Worm (Caenorhabditis elegans) whole organism, L4 larva: ENCODE data around the gene ZK673.5.

ENCODE experiments used
- F10B5.3 ChIP-seq: sonication (generic microtip); optimal IDR thresholded peaks from 2 replicates; lab custom pipeline; 2016; ENCODE audit warnings: mild to moderate bottlenecking, missing genetic modification characterization, missing compliant biosample characterization
- F26F4.8 ChIP-seq: fragments of 200-800 bp; sonication (Bioruptor generic); conservative IDR thresholded peaks from 2 replicates; pipeline ENCODE4 v1.3.6; 2022; ENCODE audit warnings: missing genetic modification characterization, missing compliant biosample characterization
- T26A8.4 ChIP-seq: fragments of 200-800 bp; sonication (Bioruptor generic); IDR thresholded peaks from 2 replicates; pipeline ENCODE4 v1.3.6; 2022; ENCODE audit warnings: missing genetic modification characterization, missing compliant biosample characterization
- aha-1 ChIP-seq: fragments of 150-350 bp; peaks from one replicate; lab custom pipeline; 2014; ENCODE audit warnings: missing biosample characterization, missing genetic modification characterization
- arid-1 ChIP-seq: fragments of 200-800 bp; sonication (Bioruptor generic); conservative IDR thresholded peaks from 2 replicates; pipeline ENCODE4 v1.3.6; 2022; ENCODE audit warnings: missing genetic modification reagents, missing genetic modification characterization, missing compliant biosample characterization
- ces-1 ChIP-seq: fragments of 150-350 bp; sonication (generic microtip); optimal IDR thresholded peaks from 4 replicates; lab custom pipeline; 2014; ENCODE audit warnings: missing biosample characterization, missing genetic modification reagents, missing genetic modification characterization
- daf-12 ChIP-seq: fragments of 150-350 bp; optimal IDR thresholded peaks from 2 replicates; lab custom pipeline; 2014; ENCODE audit warnings: missing biosample characterization, missing genetic modification reagents, missing genetic modification characterization
- daf-16 ChIP-seq, 3 experiments: sonication (generic microtip); optimal IDR thresholded peaks; 2 replicates each; lab custom pipeline; 2016 to 2017; ENCODE audit warnings: missing genetic modification characterization in 3 of 3, missing genetic modification reagents in 3 of 3, mild to moderate bottlenecking in 2 of 3, missing compliant biosample characterization in 2 of 3, missing biosample characterization in 1 of 3, moderate library complexity in 1 of 3
- daf-19 ChIP-seq: fragments of 200-800 bp; sonication (Bioruptor generic); conservative IDR thresholded peaks from 2 replicates; pipeline ENCODE4 v1.3.6; 2022; ENCODE audit warnings: missing genetic modification characterization, missing compliant biosample characterization
- dmd-6 ChIP-seq: fragments of 200-800 bp; sonication (Bioruptor generic); IDR thresholded peaks from 2 replicates; pipeline ENCODE4 v1.3.6; 2022; ENCODE audit warnings: missing genetic modification reagents, missing genetic modification characterization, missing compliant biosample characterization
- dve-1 ChIP-seq: sonication (generic microtip); optimal IDR thresholded peaks from 2 replicates; lab custom pipeline; 2017; ENCODE audit warnings: antibody characterized with exemption, mild to moderate bottlenecking, missing genetic modification characterization, missing compliant biosample characterization; ENCODE audit not compliant: insufficient read depth
- hif-1 ChIP-seq, 2 experiments: sonication (generic microtip); optimal IDR thresholded peaks; 2 replicates each; lab custom pipeline; 2016 to 2017; ENCODE audit warnings: missing compliant biosample characterization in 2 of 2, missing genetic modification characterization in 2 of 2, missing genetic modification reagents in 2 of 2, missing genotype in 2 of 2, mild to moderate bottlenecking in 1 of 2
- hlh-11 ChIP-seq: fragments of 200-800 bp; sonication (Bioruptor generic); optimal IDR thresholded peaks from 2 replicates; lab custom pipeline; 2018; ENCODE audit warnings: mild to moderate bottlenecking, missing genetic modification characterization, missing compliant biosample characterization
- lin-1 ChIP-seq: fragments of 200-800 bp; sonication (Bioruptor generic); IDR thresholded peaks from 2 replicates; pipeline ENCODE4 v1.3.6; 2022; ENCODE audit warnings: missing genetic modification reagents, missing genetic modification characterization, missing compliant biosample characterization
- lin-15B ChIP-seq: fragments of 150-350 bp; sonication (generic microtip); optimal IDR thresholded peaks from 3 replicates; lab custom pipeline; 2014; ENCODE audit warnings: missing biosample characterization, missing genetic modification characterization
- madf-5 ChIP-seq, 2 experiments: fragments of 200-800 bp; sonication (Bioruptor generic); IDR thresholded peaks; 2 replicates each; pipeline ENCODE4 v1.3.6; 2022; ENCODE audit warnings: missing compliant biosample characterization in 2 of 2, missing genetic modification characterization in 2 of 2
- madf-9 ChIP-seq: fragments of 200-800 bp; sonication (Bioruptor generic); conservative IDR thresholded peaks from 2 replicates; pipeline ENCODE4 v1.3.6; 2022; ENCODE audit warnings: missing genetic modification reagents, missing genetic modification characterization, missing compliant biosample characterization
- mdl-1 ChIP-seq, 2 experiments: fragments of 150-350 bp in 1 of 2; sonication (generic microtip) in 1 of 2; optimal IDR thresholded peaks; 2 replicates each; lab custom pipeline; 2014 to 2017; ENCODE audit warnings: missing biosample characterization in 2 of 2, missing genetic modification characterization in 2 of 2
- mxl-3 ChIP-seq: fragments of 200-800 bp; sonication (Bioruptor generic); optimal IDR thresholded peaks from 2 replicates; lab custom pipeline; 2018; ENCODE audit warnings: mild to moderate bottlenecking, missing genetic modification characterization, missing compliant biosample characterization
- nhr-102 ChIP-seq: sonication (generic microtip); optimal IDR thresholded peaks from 2 replicates; lab custom pipeline; 2016; ENCODE audit warnings: mild to moderate bottlenecking, missing genetic modification characterization, moderate library complexity, missing compliant biosample characterization
- nhr-28 ChIP-seq: fragments of 150-350 bp; optimal IDR thresholded peaks from 2 replicates; lab custom pipeline; 2014; ENCODE audit warnings: missing biosample characterization, missing genetic modification characterization
- nhr-41 ChIP-seq: fragments of 200-800 bp; sonication (Bioruptor generic); IDR thresholded peaks from 2 replicates; pipeline ENCODE4 v1.3.6; 2022; ENCODE audit warnings: missing genetic modification reagents, missing genetic modification characterization, missing compliant biosample characterization
- nhr-76 ChIP-seq: fragments of 150-350 bp; optimal IDR thresholded peaks from 2 replicates; lab custom pipeline; 2014; ENCODE audit warnings: missing biosample characterization, missing genetic modification characterization
- nhr-77 ChIP-seq: fragments of 150-350 bp; optimal IDR thresholded peaks from 2 replicates; lab custom pipeline; 2014; ENCODE audit warnings: missing biosample characterization, missing genetic modification characterization
- pha-4 ChIP-seq, 2 experiments: fragments of 150-350 bp in 1 of 2; fragments of 200-800 bp in 1 of 2; sonication (Bioruptor generic) in 1 of 2; IDR thresholded peaks in 1 of 2; optimal IDR thresholded peaks in 1 of 2; 2 replicates each; pipeline versions ENCODE4 v1.3.6 to Lab custom; 2014 to 2022; ENCODE audit warnings: missing genetic modification characterization in 2 of 2, missing genetic modification reagents in 2 of 2, missing biosample characterization in 1 of 2, missing compliant biosample characterization in 1 of 2
- php-3 ChIP-seq: fragments of 200-800 bp; sonication (Bioruptor generic); IDR thresholded peaks from 2 replicates; pipeline ENCODE4 v1.3.6; 2022; ENCODE audit warnings: missing genetic modification reagents, missing genetic modification characterization, missing compliant biosample characterization
- pqm-1 ChIP-seq: sonication (generic microtip); optimal IDR thresholded peaks from 2 replicates; lab custom pipeline; 2017; ENCODE audit warnings: missing biosample characterization, missing genetic modification characterization
- rbr-2 ChIP-seq: sonication (generic microtip); optimal IDR thresholded peaks from 2 replicates; lab custom pipeline; 2016; ENCODE audit warnings: missing genotype, missing genetic modification characterization, missing compliant biosample characterization
- saeg-2 ChIP-seq: fragments of 200-800 bp; sonication (Bioruptor generic); IDR thresholded peaks from 2 replicates; pipeline ENCODE4 v1.3.6; 2022; ENCODE audit warnings: missing genetic modification reagents, missing genetic modification characterization, missing compliant biosample characterization
- skn-1 ChIP-seq: fragments of 150-350 bp; optimal IDR thresholded peaks from 2 replicates; lab custom pipeline; 2014; ENCODE audit warnings: missing biosample characterization, missing genetic modification characterization
- snpc-1.2 ChIP-seq: fragments of 200-800 bp; sonication (Bioruptor generic); IDR thresholded peaks from 2 replicates; pipeline ENCODE4 v1.3.6; 2022; ENCODE audit warnings: missing genetic modification reagents, missing genetic modification characterization, missing compliant biosample characterization
- snpc-4 ChIP-seq: fragments of 150-350 bp; optimal IDR thresholded peaks from 2 replicates; lab custom pipeline; 2014; ENCODE audit warnings: missing biosample characterization, missing genetic modification characterization
- tra-1 ChIP-seq: fragments of 200-800 bp; sonication (Bioruptor generic); IDR thresholded peaks from 2 replicates; pipeline ENCODE4 v1.3.6; 2022; ENCODE audit warnings: missing genetic modification reagents, missing genetic modification characterization, missing compliant biosample characterization
- unc-130 ChIP-seq: sonication (generic microtip); optimal IDR thresholded peaks from 2 replicates; lab custom pipeline; 2016; ENCODE audit warnings: missing genetic modification reagents, missing genetic modification characterization, missing compliant biosample characterization
- unc-62 ChIP-seq, 3 experiments: fragments of 150-350 bp in 1 of 3; sonication (generic microtip); optimal IDR thresholded peaks in 2 of 3; peaks in 1 of 3; 1 replicate in 1 of 3; 2 replicates in 2 of 3; lab custom pipeline; 2014 to 2017; ENCODE audit warnings: missing biosample characterization in 3 of 3, missing genetic modification characterization in 3 of 3, missing genetic modification reagents in 3 of 3, missing genotype in 1 of 3
- vab-7 ChIP-seq: fragments of 200-800 bp; sonication (Bioruptor generic); IDR thresholded peaks from 2 replicates; pipeline ENCODE4 v1.3.6; 2022; ENCODE audit warnings: missing genetic modification reagents, missing genetic modification characterization, missing compliant biosample characterization
- zag-1 ChIP-seq: fragments of 150-350 bp; optimal IDR thresholded peaks from 2 replicates; lab custom pipeline; 2014; ENCODE audit warnings: missing biosample characterization, missing genetic modification characterization
- ztf-11 ChIP-seq: fragments of 150-350 bp; optimal IDR thresholded peaks from 2 replicates; lab custom pipeline; 2014; ENCODE audit warnings: missing biosample characterization, missing genetic modification characterization
- ztf-7 ChIP-seq: fragments of 150-350 bp; optimal IDR thresholded peaks from 2 replicates; lab custom pipeline; 2014; ENCODE audit warnings: missing biosample characterization, missing genetic modification characterization

Gene ZK673.5

DNA sequence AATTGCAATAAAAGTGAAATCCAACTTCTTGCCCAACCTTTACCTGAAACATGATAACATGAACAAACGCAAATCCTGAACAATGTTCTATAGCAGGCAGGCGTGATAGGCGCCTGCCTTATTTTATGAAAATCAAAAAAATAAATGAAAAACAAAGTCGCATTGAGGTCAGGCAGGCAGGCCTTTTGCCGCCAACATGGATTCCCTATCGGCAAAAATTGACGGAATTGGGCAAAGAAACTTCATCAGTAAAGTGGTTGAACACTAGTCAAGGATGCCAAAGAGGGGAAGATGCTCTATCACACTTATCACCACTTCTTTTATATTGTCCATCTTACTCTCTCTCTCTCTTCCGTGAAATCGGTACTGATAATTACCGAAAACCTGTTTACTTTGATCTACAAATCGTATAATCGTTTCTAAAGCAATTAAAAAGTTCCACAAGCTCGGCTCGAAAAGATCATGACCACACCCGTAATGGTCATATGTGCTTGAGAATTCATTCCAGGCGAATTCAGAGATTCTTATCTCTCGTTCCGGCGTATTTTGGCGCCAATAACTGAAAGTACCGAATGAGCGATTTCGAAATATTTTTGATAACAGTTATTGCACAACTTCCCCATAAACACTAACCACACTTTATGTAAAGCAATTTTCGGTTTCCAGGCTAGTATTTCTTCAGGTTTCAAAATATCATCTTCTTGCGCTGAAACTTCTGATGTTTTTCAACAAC, 20.7 kb downstream of the ZK673.5 start, which contains the start of the genes clec-60 and ZK666.11:
Gene clec-60, minus strand, starts transcription at position 51 of the 733 bp plus-strand sequence.
Gene ZK666.11, plus strand, starts transcription at position 699 of the 733 bp plus-strand sequence.
- TF ChIP-seq pqm-1 (tag; lab: Kevin White, UChicago) (peak; percentile 2), dmd-6 (GFP tag; lab: Robert Waterston, UW) (peak; percentile 27; the same call in 1 of the 2 replicates), nhr-28 (peak; percentile 73), madf-5 (GFP tag; IDR thresholded peaks at IDR 0.05; lab: Robert Waterston, UW) (no peak), hlh-11 (peak; percentile 37), snpc-1.2 (GFP tag; lab: Robert Waterston, UW) (no peak), lin-1 (GFP tag; lab: Robert Waterston, UW) (no peak)

DNA sequence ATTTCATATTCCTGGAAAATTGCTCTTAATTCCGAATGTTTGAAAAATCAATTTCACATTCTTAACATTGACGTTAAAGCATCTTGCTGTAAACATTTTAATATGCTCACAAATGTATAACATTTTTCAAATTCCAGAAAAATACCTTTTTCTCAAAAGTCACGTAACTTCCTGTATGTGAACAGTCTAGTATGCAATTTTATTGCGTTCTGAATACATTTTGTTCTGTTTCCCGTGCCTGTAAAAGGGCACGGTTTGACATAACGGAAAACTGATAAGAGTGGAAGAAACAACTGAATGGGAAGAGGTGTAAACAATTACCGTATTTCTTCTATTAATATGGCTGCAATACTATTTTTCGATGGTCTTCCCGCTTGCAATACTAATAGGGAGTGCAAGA, 21.6 kb downstream of the ZK673.5 start:
- no peak for TF ChIP-seq unc-130 (GFP tag; lab: Kevin White, UChicago)
- no peak for TF ChIP-seq arid-1 (GFP tag; lab: Robert Waterston, UW)
- no peak for TF ChIP-seq vab-7
- TF ChIP-seq nhr-28: peak; percentile 61
- TF ChIP-seq php-3 (GFP tag; lab: Robert Waterston, UW): 0 out of 2 replicates have a peak, but pooled peaks have one; percentile 40
- no peak for TF ChIP-seq nhr-102
- TF ChIP-seq pqm-1 (tag; lab: Kevin White, UChicago): peak; percentile 84
- TF ChIP-seq ztf-11 (tag; lab: Kevin White, UChicago): no peak
- TF ChIP-seq daf-16 (GFP tag; optimal IDR thresholded peaks at IDR 0.05; lab: Kevin White, UChicago): no peak
- TF ChIP-seq daf-16 (tag; optimal IDR thresholded peaks at IDR 0.05; lab: Kevin White, UChicago): peak; percentile 81
- peak; percentile 13 for TF ChIP-seq dve-1 (tag; lab: Kevin White, UChicago)
- no peak for TF ChIP-seq F26F4.8
- TF ChIP-seq pha-4 (GFP tag; IDR thresholded peaks at IDR 0.05; lab: Robert Waterston, UW): no peak
- TF ChIP-seq pha-4 (tag; optimal IDR thresholded peaks at IDR 0.05; lab: Kevin White, UChicago): no peak
- no peak for TF ChIP-seq madf-5 (GFP tag; IDR thresholded peaks at IDR 0.05; lab: Robert Waterston, UW)
- no peak for TF ChIP-seq mdl-1 (tag; optimal IDR thresholded peaks at IDR 0.05; lab: Kevin White, UChicago)
- no peak for TF ChIP-seq ces-1 (GFP tag; lab: Kevin White, UChicago)
- TF ChIP-seq snpc-4: no peak
- no peak for TF ChIP-seq daf-12
- no peak for TF ChIP-seq lin-15B
- no peak for TF ChIP-seq nhr-76 (tag; lab: Kevin White, UChicago)
- TF ChIP-seq nhr-77: no peak
- TF ChIP-seq unc-62 (GFP tag; optimal IDR thresholded peaks at IDR 0.05 in 1 of 2; lab: Kevin White, UChicago): peak in 1 of 2 experiments; percentile 27
- no peak for TF ChIP-seq unc-62 (tag; optimal IDR thresholded peaks at IDR 0.05; lab: Kevin White, UChicago)
- no peak for TF ChIP-seq tra-1 (GFP tag; lab: Robert Waterston, UW)
- TF ChIP-seq T26A8.4 (GFP tag; lab: Robert Waterston, UW): no peak
- TF ChIP-seq hlh-11: peak; percentile 2
- peak; percentile 50; the same call in 1 of the 2 replicates for TF ChIP-seq dmd-6 (GFP tag; lab: Robert Waterston, UW)
- TF ChIP-seq nhr-41: no peak
- no peak for TF ChIP-seq mxl-3
- TF ChIP-seq ztf-7 (tag; lab: Kevin White, UChicago): no peak
- TF ChIP-seq hif-1 (tag; optimal IDR thresholded peaks at IDR 0.05; lab: Kevin White, UChicago): peak in 1 of 2 experiments; percentile 84
- no peak for TF ChIP-seq F10B5.3 (tag; lab: Kevin White, UChicago)
- peak; percentile 77 for TF ChIP-seq aha-1 (tag; lab: Kevin White, UChicago)
- TF ChIP-seq madf-9 (GFP tag; lab: Robert Waterston, UW): no peak

DNA sequence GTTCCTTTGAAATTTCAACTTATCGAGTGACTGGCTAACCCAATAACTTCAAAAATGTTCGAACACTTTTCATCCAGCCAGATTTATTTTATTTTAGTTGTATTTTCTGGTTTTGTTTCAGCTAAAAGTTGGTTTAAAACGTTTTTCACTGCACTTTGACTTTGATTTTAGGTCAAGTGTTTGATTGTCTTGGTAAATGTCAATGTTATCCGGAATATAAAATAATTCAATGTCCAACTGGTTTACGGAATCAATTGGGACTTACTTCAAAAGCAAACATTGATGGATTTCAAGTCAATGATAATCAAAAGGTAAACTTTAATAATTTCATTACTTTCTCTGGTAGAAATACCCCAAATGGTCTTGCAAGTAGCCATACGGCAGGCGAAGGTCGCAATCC, 22.6 kb downstream of the ZK673.5 start:
- TF ChIP-seq saeg-2 (GFP tag; lab: Robert Waterston, UW) (no peak), unc-62 (GFP tag; optimal IDR thresholded peaks at IDR 0.05 in 1 of 2; lab: Kevin White, UChicago) (peak in 1 of 2 experiments; percentile 91), unc-62 (tag; optimal IDR thresholded peaks at IDR 0.05; lab: Kevin White, UChicago) (no peak), daf-19 (GFP tag; lab: Robert Waterston, UW) (no peak), skn-1 (tag; lab: Kevin White, UChicago) (no peak), zag-1 (tag; lab: Kevin White, UChicago) (no peak), rbr-2 (tag; lab: Kevin White, UChicago) (no peak)
